Fruit fly (Drosophila melanogaster): ENCODE data around the gene CG10466.

CG10466 gene

dm6 chr2L:19788735-19789134 is 3.2 kb upstream of the CG10466 start:
- TF ChIP-seq noc (tag; optimal IDR thresholded peaks at IDR 0.05) = no peak

- TF ChIP-seq noc (tag; optimal IDR thresholded peaks at IDR 0.05) = no peak
Measured at dm6 chr2L:19790553-19791320, 1.2 kb upstream of the CG10466 start.

- no peak for TF ChIP-seq noc (tag; optimal IDR thresholded peaks at IDR 0.05)
Measured at dm6 chr2L:19795320-19796110, 3.6 kb downstream of the CG10466 start.

dm6 chr2L:19796111-19796451 is 4.2 kb downstream of the CG10466 start, which contains the start of gene sick:
Gene sick, plus strand, starts transcription at chr2L:19796365.
- no peak for TF ChIP-seq noc (tag; optimal IDR thresholded peaks at IDR 0.05)

- TF ChIP-seq noc (tag; optimal IDR thresholded peaks at IDR 0.05) = no peak
Measured at dm6 chr2L:19799940-19800339, 8.0 kb downstream of the CG10466 start.

- no peak for TF ChIP-seq noc (tag; optimal IDR thresholded peaks at IDR 0.05)
Measured at dm6 chr2L:19800703-19801102, 8.8 kb downstream of the CG10466 start.

dm6 chr2L:19801951-19802612 is 10.2 kb downstream of the CG10466 start:
- TF ChIP-seq noc (tag; optimal IDR thresholded peaks at IDR 0.05) = no peak

dm6 chr2L:19805007-19805406 is 13.1 kb downstream of the CG10466 start:
- no peak for TF ChIP-seq noc (tag; optimal IDR thresholded peaks at IDR 0.05)

- no peak for TF ChIP-seq noc (tag; optimal IDR thresholded peaks at IDR 0.05)
Measured at dm6 chr2L:19809515-19810049, 17.7 kb downstream of the CG10466 start.

- no peak for TF ChIP-seq noc (tag; optimal IDR thresholded peaks at IDR 0.05)
Measured at dm6 chr2L:19810642-19811041, 18.7 kb downstream of the CG10466 start.

dm6 chr2L:19814432-19814831 is 22.5 kb downstream of the CG10466 start, which contains the start of gene CG13962:
Gene CG13962, minus strand, starts transcription at chr2L:19814532.
- TF ChIP-seq noc (tag; optimal IDR thresholded peaks at IDR 0.05) = no peak

- no peak for TF ChIP-seq noc (tag; optimal IDR thresholded peaks at IDR 0.05)
Measured at dm6 chr2L:19817147-19817546, 25.2 kb downstream of the CG10466 start.

dm6 chr2L:19819896-19820295 is 28.0 kb downstream of the CG10466 start:
- TF ChIP-seq noc (tag; optimal IDR thresholded peaks at IDR 0.05) = no peak

- no peak for TF ChIP-seq noc (tag; optimal IDR thresholded peaks at IDR 0.05)
Measured at dm6 chr2L:19824290-19824689, 32.4 kb downstream of the CG10466 start.

dm6 chr2L:19829353-19829752 is 37.4 kb downstream of the CG10466 start:
- no peak for TF ChIP-seq noc (tag; optimal IDR thresholded peaks at IDR 0.05)

dm6 chr2L:19831388-19831787 is 39.5 kb downstream of the CG10466 start:
- TF ChIP-seq noc (tag; optimal IDR thresholded peaks at IDR 0.05) = no peak

Data from whole organism, larva.